Fruit fly (Drosophila melanogaster): ENCODE results near the gene DCTN6-p27.

DNA sequence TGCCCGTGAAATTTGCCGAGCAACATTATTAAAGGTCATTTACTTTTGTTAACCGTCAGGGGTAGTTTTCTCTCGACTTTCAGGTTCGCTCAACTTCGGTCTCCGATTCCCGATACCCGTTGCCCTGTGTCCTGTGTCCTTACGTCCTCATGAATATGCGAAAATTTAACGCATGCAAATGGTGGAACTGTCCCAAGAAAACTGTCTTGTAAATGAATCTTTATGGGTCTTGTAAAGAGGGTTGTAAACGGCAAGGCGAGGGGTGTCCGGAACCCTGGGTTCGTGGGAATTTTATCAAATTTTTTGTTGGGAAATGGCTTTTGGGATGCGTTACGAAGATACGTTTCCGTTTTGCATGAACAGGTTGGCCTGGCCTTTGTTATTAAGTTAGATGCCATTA lies 7.6 kb downstream of the DCTN6-p27 start:
- TF ChIP-seq psq (GFP tag; optimal IDR thresholded peaks at IDR 0.05) (no peak), lola (GFP tag; optimal IDR thresholded peaks at IDR 0.05) (no peak), CG32264 (GFP tag; optimal IDR thresholded peaks at IDR 0.05) (no peak), h (GFP tag; optimal IDR thresholded peaks at IDR 0.05) (no peak), pan (optimal IDR thresholded peaks at IDR 0.05) (no peak), br (GFP tag; optimal IDR thresholded peaks at IDR 0.05) (no peak), ey (GFP tag; optimal IDR thresholded peaks at IDR 0.05) (no peak), tai (GFP tag; optimal IDR thresholded peaks at IDR 0.05) (no peak), Rel (GFP tag; optimal IDR thresholded peaks at IDR 0.05) (no peak), Rel (tag; optimal IDR thresholded peaks at IDR 0.05) (no peak), dl (GFP tag; optimal IDR thresholded peaks at IDR 0.05; ENCODE audit: insufficient read depth in 1 of 2, partially characterized antibody in 2 of 2) (no peak), CrebA (GFP tag; optimal IDR thresholded peaks at IDR 0.05; ENCODE audit: borderline replicate concordance) (no peak)
